Fruit fly (Drosophila melanogaster): Measurements from ENCODE around the gene bocks.

Gene bocks

DNA sequence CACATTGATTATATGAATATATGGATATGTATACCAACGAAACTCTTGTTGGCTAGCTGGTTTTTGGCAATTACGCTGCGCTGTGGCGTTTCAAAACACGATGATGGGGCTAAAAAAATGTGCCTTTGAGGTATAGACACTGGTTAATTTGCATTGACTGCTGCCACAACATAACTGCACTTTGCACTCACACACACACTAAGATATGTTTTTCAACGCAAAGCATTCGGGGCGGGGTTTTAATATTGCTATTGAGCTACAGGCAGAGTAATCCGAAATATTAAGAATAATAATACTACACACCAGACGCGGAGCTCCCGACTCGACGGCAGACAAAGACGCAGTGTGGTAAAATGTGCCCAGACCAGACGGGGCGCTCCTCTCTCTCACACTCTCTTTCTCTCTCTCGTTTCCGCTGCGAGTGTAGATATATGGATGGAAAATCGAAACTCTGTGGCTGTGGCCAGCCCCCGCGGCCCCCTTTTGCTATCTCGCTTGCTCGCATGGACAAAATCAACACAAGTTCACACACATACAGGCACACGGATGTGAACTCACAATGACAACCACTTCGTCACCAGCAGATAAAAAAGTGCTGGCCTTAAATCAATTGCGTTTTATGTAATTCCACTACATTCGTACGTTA is 39.7 kb downstream of the bocks start (continued):
- TF ChIP-seq mirr (GFP tag; optimal IDR thresholded peaks at IDR 0.05) (peak; percentile 96), ATbp (GFP tag; optimal IDR thresholded peaks at IDR 0.05) (peak; percentile 24), zfh1 (GFP tag; IDR thresholded peaks at IDR 0.05) (no peak), unpg (GFP tag; optimal IDR thresholded peaks at IDR 0.05) (peak; percentile 16), hth (optimal IDR thresholded peaks at IDR 0.05) (no peak), MESR4 (GFP tag; optimal IDR thresholded peaks at IDR 0.05) (peak; percentile 96), corto (GFP tag; optimal IDR thresholded peaks at IDR 0.05) (peak; percentile 44), btn (GFP tag; optimal IDR thresholded peaks at IDR 0.05) (no peak), CG34376 (GFP tag; optimal IDR thresholded peaks at IDR 0.05) (peak; percentile 96), Deaf1 (tag; optimal IDR thresholded peaks at IDR 0.05) (peak; percentile 49), CG17186 (GFP tag; optimal IDR thresholded peaks at IDR 0.05) (peak; percentile 26), CG18476 (GFP tag; optimal IDR thresholded peaks at IDR 0.05) (peak; percentile 22), slbo (GFP tag; IDR thresholded peaks at IDR 0.05) (no peak), odd (GFP tag; optimal IDR thresholded peaks at IDR 0.05) (peak; percentile 68), CG17802 (tag; optimal IDR thresholded peaks at IDR 0.05) (no peak), CHES-1-like (GFP tag; optimal IDR thresholded peaks at IDR 0.05) (peak; percentile 60), gro (GFP tag; optimal IDR thresholded peaks at IDR 0.05) (peak; percentile 66), CG43689 (GFP tag; IDR thresholded peaks at IDR 0.05) (no peak), CG7928 (GFP tag; optimal IDR thresholded peaks at IDR 0.05) (peak; percentile 60), Antp (GFP tag; optimal IDR thresholded peaks at IDR 0.05) (peak; percentile 13), CG1603 (tag; optimal IDR thresholded peaks at IDR 0.05) (peak; percentile 48), pita (GFP tag; optimal IDR thresholded peaks at IDR 0.05) (no peak), CG18599 (GFP tag; optimal IDR thresholded peaks at IDR 0.05) (peak; percentile 82), kah (GFP tag; optimal IDR thresholded peaks at IDR 0.05) (peak; percentile 96), CG33557 (GFP tag; optimal IDR thresholded peaks at IDR 0.05) (no peak), CG4730 (GFP tag; IDR thresholded peaks at IDR 0.05) (no peak), grn (GFP tag; optimal IDR thresholded peaks at IDR 0.05) (no peak), kay (GFP tag; optimal IDR thresholded peaks at IDR 0.05) (peak; percentile 43), ro (GFP tag; IDR thresholded peaks at IDR 0.05) (no peak), gem (tag; optimal IDR thresholded peaks at IDR 0.05) (no peak), shn (GFP tag; optimal IDR thresholded peaks at IDR 0.05) (peak; percentile 37), CG31365 (tag; optimal IDR thresholded peaks at IDR 0.05) (peak; percentile 63), stwl (tag; optimal IDR thresholded peaks at IDR 0.05) (no peak), Bdp1 (GFP tag; optimal IDR thresholded peaks at IDR 0.05) (peak; percentile 27), CG1233 (GFP tag; optimal IDR thresholded peaks at IDR 0.05) (peak; percentile 54), Ada2b (GFP tag; IDR thresholded peaks at IDR 0.05) (no peak), CG8478 (optimal IDR thresholded peaks at IDR 0.05) (peak; percentile 43), CG11398 (GFP tag; optimal IDR thresholded peaks at IDR 0.05) (peak; percentile 63), chn (GFP tag; optimal IDR thresholded peaks at IDR 0.05) (peak; percentile 76), Gug (GFP tag; IDR thresholded peaks at IDR 0.05) (no peak), fd96Cb (tag; optimal IDR thresholded peaks at IDR 0.05) (no peak), CG14441 (GFP tag; IDR thresholded peaks at IDR 0.05) (no peak), bab2 (GFP tag; optimal IDR thresholded peaks at IDR 0.05) (peak; percentile 5), pnt (GFP tag; optimal IDR thresholded peaks at IDR 0.05) (no peak), CG12236 (GFP tag; optimal IDR thresholded peaks at IDR 0.05) (no peak), CG3838 (GFP tag; optimal IDR thresholded peaks at IDR 0.05) (no peak), CG8765 (GFP tag; IDR thresholded peaks at IDR 0.05) (no peak), jigr1 (GFP tag; IDR thresholded peaks at IDR 0.05) (no peak), gce (GFP tag; IDR thresholded peaks at IDR 0.05) (no peak), her (GFP tag; optimal IDR thresholded peaks at IDR 0.05) (peak; percentile 68), HLH3B (GFP tag; IDR thresholded peaks at IDR 0.05) (no peak), NC2β (GFP tag; optimal IDR thresholded peaks at IDR 0.05) (peak; percentile 44)

All from whole organism, embryonic.